Worm (Caenorhabditis elegans) whole organism, L3 larva: Measurements from ENCODE around the gene C09B9.7.
"Not testable (repeated sequence)": the region's sequence is repeated elsewhere in the genome, so short reads cannot be mapped to it uniquely, and the experiment has no call there.

Source experiments
- ceh-28 ChIP-seq: fragments of 150-350 bp; optimal IDR thresholded peaks from 2 replicates; lab custom pipeline; 2014; ENCODE audit warnings: missing biosample characterization, missing genetic modification reagents, missing genetic modification characterization
- elt-3 ChIP-seq, 3 experiments: fragments of 150-350 bp in 1 of 3; sonication (generic microtip) in 2 of 3; optimal IDR thresholded peaks; 2 replicates in 2 of 3; 4 replicates in 1 of 3; lab custom pipeline; 2014 to 2017; ENCODE audit warnings: missing biosample characterization in 3 of 3, missing genetic modification characterization in 3 of 3
- eor-1 ChIP-seq, 2 experiments: fragments of 150-350 bp; optimal IDR thresholded peaks; 2 replicates each; lab custom pipeline; 2014 to 2018; ENCODE audit warnings: missing biosample characterization in 2 of 2, missing genetic modification characterization in 2 of 2

ce11 chrIV:5089795-5090528 lies 29.1 kb upstream of the C09B9.7 start:
- peak in 1 of 3 experiments; percentile 92 for TF ChIP-seq elt-3 (tag; optimal IDR thresholded peaks at IDR 0.05; lab: Kevin White, UChicago)
- TF ChIP-seq ceh-28; eor-1 (tag; optimal IDR thresholded peaks at IDR 0.05; lab: Kevin White, UChicago): not testable (repeated sequence)
